Fruit fly (Drosophila melanogaster) whole organism, embryonic: ENCODE measurements around the gene CG4586.

Experiments used
- ATbp ChIP-seq: fragments of 200-800 bp; sonication (Bioruptor generic); optimal IDR thresholded peaks from 2 replicates; lab custom pipeline; 2017; ENCODE audit warnings: missing biosample characterization, mild to moderate bottlenecking, missing genetic modification characterization, missing genetic modification reagents
- Antp ChIP-seq: fragments of 200-800 bp; sonication (Bioruptor generic); optimal IDR thresholded peaks from 3 replicates; lab custom pipeline; 2016; ENCODE audit warnings: missing biosample characterization, missing genetic modification characterization
- CG15011 ChIP-seq: fragments of 200-800 bp; sonication (Bioruptor generic); optimal IDR thresholded peaks from 3 replicates; lab custom pipeline; 2018; ENCODE audit warnings: missing biosample characterization, mild to moderate bottlenecking, missing genetic modification characterization
- CG1603 ChIP-seq: fragments of 200-800 bp; sonication (Bioruptor generic); optimal IDR thresholded peaks from 2 replicates; lab custom pipeline; 2019; ENCODE audit warnings: missing biosample characterization, mild to moderate bottlenecking, missing genetic modification characterization, moderate library complexity
- CG17829 ChIP-seq: fragments of 200-800 bp; optimal IDR thresholded peaks from 2 replicates; lab custom pipeline; 2019; ENCODE audit warnings: missing biosample characterization, mild to moderate bottlenecking, missing genetic modification characterization, moderate library complexity
- CG1792 ChIP-seq: fragments of 200-800 bp; sonication (Bioruptor generic); optimal IDR thresholded peaks from 2 replicates; lab custom pipeline; 2016; ENCODE audit warnings: missing biosample characterization, missing genetic modification characterization
- CG18619 ChIP-seq: fragments of 200-800 bp; sonication (Bioruptor generic); optimal IDR thresholded peaks from 3 replicates; lab custom pipeline; 2017; ENCODE audit warnings: missing biosample characterization, mild to moderate bottlenecking, missing genetic modification characterization
- CG31365 ChIP-seq: fragments of 200-800 bp; sonication (Bioruptor generic); optimal IDR thresholded peaks from 2 replicates; lab custom pipeline; 2018; ENCODE audit warnings: missing biosample characterization, mild to moderate bottlenecking, missing genetic modification characterization
- CG34224 ChIP-seq: fragments of 200-800 bp; sonication (Bioruptor generic); IDR thresholded peaks from 3 replicates; pipeline ENCODE4 v1.3.6; 2022; ENCODE audit warnings: missing biosample characterization, missing genetic modification characterization; ENCODE audit not compliant: partially characterized antibody
- CG6272 ChIP-seq: fragments of 200-800 bp; sonication (Bioruptor generic); IDR thresholded peaks from 2 replicates; pipeline ENCODE4 v1.3.6; 2022; ENCODE audit warnings: missing biosample characterization, missing genetic modification characterization
- CG7987 ChIP-seq: fragments of 200-800 bp; sonication (Bioruptor generic); optimal IDR thresholded peaks from 2 replicates; lab custom pipeline; 2018; ENCODE audit warnings: missing biosample characterization, mild to moderate bottlenecking, missing genetic modification characterization, moderate library complexity
- CkIIα-i1 ChIP-seq: fragments of 200-800 bp; sonication (Bioruptor generic); IDR thresholded peaks from 2 replicates; pipeline ENCODE4 v1.3.6; 2022; ENCODE audit warnings: missing biosample characterization, missing genetic modification characterization
- CoRest ChIP-seq: fragments of 200-800 bp; sonication (Bioruptor generic); optimal IDR thresholded peaks from 3 replicates; lab custom pipeline; 2018; ENCODE audit warnings: missing biosample characterization, mild to moderate bottlenecking, missing genetic modification characterization, moderate library complexity
- ERR ChIP-seq: fragments of 200-800 bp; sonication (Bioruptor generic); optimal IDR thresholded peaks from 2 replicates; lab custom pipeline; 2016; ENCODE audit warnings: missing biosample characterization, missing genetic modification characterization
- Fer3 ChIP-seq: fragments of 200-800 bp; sonication (Bioruptor generic); optimal IDR thresholded peaks from 2 replicates; lab custom pipeline; 2018; ENCODE audit warnings: missing biosample characterization, mild to moderate bottlenecking, missing genetic modification characterization, moderate library complexity
- Gug ChIP-seq: fragments of 200-800 bp; sonication (Bioruptor generic); IDR thresholded peaks from 4 replicates; pipeline ENCODE4 v1.3.6; 2022; ENCODE audit warnings: missing biosample characterization, missing genetic modification characterization
- Hey ChIP-seq: fragments of 200-800 bp; sonication (Bioruptor generic); optimal IDR thresholded peaks from 3 replicates; lab custom pipeline; 2018; ENCODE audit warnings: missing biosample characterization, mild to moderate bottlenecking, missing genetic modification characterization
- HmgD ChIP-seq: fragments of 200-800 bp; sonication (Bioruptor generic); optimal IDR thresholded peaks from 3 replicates; lab custom pipeline; 2016; ENCODE audit warnings: missing biosample characterization, missing genetic modification characterization
- Meics ChIP-seq: fragments of 200-800 bp; sonication (Bioruptor generic); optimal IDR thresholded peaks from 2 replicates; lab custom pipeline; 2017; ENCODE audit warnings: missing biosample characterization, mild to moderate bottlenecking, missing genetic modification characterization
- NFAT ChIP-seq: fragments of 200-800 bp; sonication (Bioruptor generic); IDR thresholded peaks from 2 replicates; pipeline ENCODE4 v1.3.6; 2022; ENCODE audit warnings: missing biosample characterization, missing genetic modification characterization
- Nf-YA ChIP-seq: fragments of 200-800 bp; sonication (Bioruptor generic); IDR thresholded peaks from 2 replicates; pipeline ENCODE4 v1.3.6; 2022; ENCODE audit warnings: missing biosample characterization, missing genetic modification characterization
- Rx ChIP-seq: fragments of 200-800 bp; sonication (Bioruptor generic); IDR thresholded peaks from 2 replicates; pipeline ENCODE4 v1.3.6; 2022; ENCODE audit warnings: missing biosample characterization, missing genetic modification characterization
- Spps ChIP-seq: fragments of 200-800 bp; sonication (Bioruptor generic); optimal IDR thresholded peaks from 2 replicates; lab custom pipeline; 2018; ENCODE audit warnings: missing biosample characterization, mild to moderate bottlenecking, missing genetic modification characterization
- Taf1 ChIP-seq: fragments of 200-800 bp; sonication (Bioruptor generic); IDR thresholded peaks from 2 replicates; pipeline ENCODE4 v1.3.6; 2022; ENCODE audit warnings: missing biosample characterization, missing genetic modification characterization
- Tbp ChIP-seq: fragments of >200 bp; optimal IDR thresholded peaks from 2 replicates; lab custom pipeline; 2018; ENCODE audit warnings: missing biosample characterization, missing genetic modification characterization
- Usf ChIP-seq: fragments of 200-800 bp; sonication (Bioruptor generic); optimal IDR thresholded peaks from 2 replicates; lab custom pipeline; 2017; ENCODE audit warnings: missing genotype, missing biosample characterization, missing genetic modification characterization
- Vsx1 ChIP-seq: fragments of 200-800 bp; sonication (Bioruptor generic); optimal IDR thresholded peaks from 2 replicates; lab custom pipeline; 2017; ENCODE audit warnings: missing biosample characterization, mild to moderate bottlenecking, missing genetic modification characterization, missing genetic modification reagents
- abd-A ChIP-seq: fragments of 200-800 bp; sonication (Bioruptor generic); optimal IDR thresholded peaks from 3 replicates; lab custom pipeline; 2019; ENCODE audit warnings: missing biosample characterization, mild to moderate bottlenecking, missing genetic modification characterization, moderate library complexity
- al ChIP-seq: fragments of 200-800 bp; sonication (Bioruptor generic); IDR thresholded peaks from 2 replicates; pipeline ENCODE4 v1.3.6; 2022; ENCODE audit warnings: missing biosample characterization, missing genetic modification characterization
- bcd ChIP-seq: fragments of 200-800 bp; sonication (Bioruptor generic); optimal IDR thresholded peaks from 2 replicates; lab custom pipeline; 2017; ENCODE audit warnings: missing biosample characterization, mild to moderate bottlenecking, missing genetic modification characterization
- br ChIP-seq: fragments of >200 bp; optimal IDR thresholded peaks from 2 replicates; lab custom pipeline; 2017
- chm ChIP-seq: fragments of 200-800 bp; sonication (Bioruptor generic); IDR thresholded peaks from 2 replicates; pipeline ENCODE4 v1.3.6; 2022; ENCODE audit warnings: missing biosample characterization, missing genetic modification characterization
- ci ChIP-seq: fragments of 200-800 bp; sonication (Bioruptor generic); IDR thresholded peaks from 3 replicates; pipeline ENCODE4 v1.3.6; 2022; ENCODE audit warnings: missing biosample characterization, missing genetic modification characterization
- croc ChIP-seq: fragments of 200-800 bp; sonication (Bioruptor generic); conservative IDR thresholded peaks from 3 replicates; pipeline ENCODE4 v1.3.6; 2022; ENCODE audit warnings: missing biosample characterization, missing genetic modification characterization
- crp ChIP-seq, 2 experiments: fragments of 200-800 bp; sonication (Bioruptor generic); optimal IDR thresholded peaks; 2 replicates in 1 of 2; 3 replicates in 1 of 2; lab custom pipeline; 2017; ENCODE audit warnings: missing biosample characterization in 2 of 2, missing genetic modification characterization in 2 of 2, mild to moderate bottlenecking in 1 of 2, moderate library complexity in 1 of 2
- cwo ChIP-seq: fragments of 200-800 bp; sonication (Bioruptor generic); optimal IDR thresholded peaks from 3 replicates; lab custom pipeline; 2017; ENCODE audit warnings: missing biosample characterization, missing genetic modification characterization, mild to moderate bottlenecking, moderate library complexity, missing genetic modification reagents
- dpn ChIP-seq, 2 experiments: fragments of 200-800 bp; sonication (Bioruptor generic); optimal IDR thresholded peaks; 3 replicates each; lab custom pipeline; 2016; ENCODE audit warnings: missing biosample characterization in 2 of 2, missing genetic modification characterization in 2 of 2
- emc ChIP-seq: fragments of 200-800 bp; sonication (Bioruptor generic); optimal IDR thresholded peaks from 2 replicates; lab custom pipeline; 2016; ENCODE audit warnings: missing biosample characterization, missing genetic modification characterization
- fd3F ChIP-seq: fragments of 200-800 bp; sonication (Bioruptor generic); optimal IDR thresholded peaks from 2 replicates; lab custom pipeline; 2018; ENCODE audit warnings: missing biosample characterization, mild to moderate bottlenecking, missing genetic modification characterization, moderate library complexity
- hkb ChIP-seq, 2 experiments: fragments of 200-800 bp in 1 of 2; fragments of >200 bp in 1 of 2; sonication (Bioruptor generic) in 1 of 2; IDR thresholded peaks in 1 of 2; optimal IDR thresholded peaks in 1 of 2; 2 replicates each; pipeline versions ENCODE4 v1.3.6 to Lab custom; 2017 to 2022; ENCODE audit warnings: missing biosample characterization in 1 of 2, missing genetic modification characterization in 1 of 2
- hth ChIP-seq: fragments of >200 bp; optimal IDR thresholded peaks from 2 replicates; lab custom pipeline; 2017; ENCODE audit warnings: inconsistent platforms
- insv ChIP-seq, 2 experiments: fragments of 200-800 bp; sonication (Bioruptor generic); optimal IDR thresholded peaks; 3 replicates each; lab custom pipeline; 2016 to 2018; ENCODE audit warnings: missing biosample characterization in 2 of 2, missing genetic modification characterization in 2 of 2
- jumu ChIP-seq: fragments of 200-800 bp; sonication (Bioruptor generic); optimal IDR thresholded peaks from 3 replicates; lab custom pipeline; 2016; ENCODE audit warnings: missing biosample characterization, missing genetic modification characterization
- lab ChIP-seq: fragments of 200-800 bp; sonication (Bioruptor generic); optimal IDR thresholded peaks from 3 replicates; lab custom pipeline; 2017; ENCODE audit warnings: missing biosample characterization, missing genetic modification characterization, mild to moderate bottlenecking, moderate library complexity, missing genetic modification reagents
- pnt ChIP-seq: fragments of 200-800 bp; sonication (Bioruptor generic); optimal IDR thresholded peaks from 3 replicates; lab custom pipeline; 2016; ENCODE audit warnings: missing biosample characterization, missing genetic modification characterization
- tap ChIP-seq: fragments of 200-800 bp; optimal IDR thresholded peaks from 3 replicates; lab custom pipeline; 2019; ENCODE audit warnings: missing biosample characterization, mild to moderate bottlenecking, missing genetic modification characterization, moderate library complexity
- ttk ChIP-seq: fragments of 200-800 bp; sonication (Bioruptor generic); IDR thresholded peaks from 2 replicates; pipeline ENCODE4 v2.1.2; 2022; ENCODE audit warnings: missing biosample characterization, missing genetic modification characterization
- vfl ChIP-seq: fragments of 200-800 bp; sonication (Bioruptor generic); optimal IDR thresholded peaks from 2 replicates; lab custom pipeline; 2016; ENCODE audit warnings: missing biosample characterization, missing genetic modification characterization
- wek ChIP-seq: fragments of 200-800 bp; sonication (Bioruptor generic); optimal IDR thresholded peaks from 3 replicates; lab custom pipeline; 2018; ENCODE audit warnings: missing biosample characterization, mild to moderate bottlenecking, missing genetic modification characterization, moderate library complexity
- wor ChIP-seq: fragments of 200-800 bp; sonication (Bioruptor generic); IDR thresholded peaks from 2 replicates; pipeline ENCODE4 v1.3.6; 2022; ENCODE audit warnings: missing biosample characterization, missing genetic modification characterization

The CG4586 gene

DNA sequence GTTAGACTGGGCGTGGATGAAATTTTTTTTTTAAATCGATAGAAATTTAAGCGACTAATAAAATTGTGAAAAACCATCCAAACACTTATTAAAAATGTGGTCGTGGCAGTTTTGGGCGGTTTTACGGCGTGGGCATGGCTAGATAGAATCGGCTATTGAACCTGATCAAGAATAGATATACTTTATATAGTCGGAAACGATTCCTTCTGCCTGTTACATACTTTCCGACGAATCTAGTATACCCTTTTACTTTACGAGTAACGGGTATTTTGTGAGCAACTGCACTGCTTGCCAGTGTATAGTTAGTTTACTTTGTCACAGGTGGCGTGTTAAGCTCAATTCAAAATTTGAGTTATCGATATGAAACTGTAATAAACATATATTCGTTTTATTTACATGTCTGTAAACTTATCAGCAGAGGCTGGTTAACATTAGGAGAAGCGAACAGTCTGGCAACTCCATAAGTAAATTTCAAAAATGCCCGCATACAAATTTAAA lies 45.3 kb downstream of the CG4586 start (continued):
- TF ChIP-seq Fer3 (peak; percentile 14), crp (GFP tag; optimal IDR thresholded peaks at IDR 0.05; lab: Kevin White, UChicago) (no peak), hkb (optimal IDR thresholded peaks at IDR 0.05; lab: Kevin White, UChicago) (no peak), hkb (GFP tag; IDR thresholded peaks at IDR 0.05; lab: Robert Waterston, UW) (peak; percentile 74), CG15011 (GFP tag; lab: Kevin White, UChicago) (no peak), Hey (tag; lab: Kevin White, UChicago) (no peak), ERR (GFP tag; lab: Kevin White, UChicago) (peak; percentile 38), CoRest (peak; percentile 46), tap (tag; lab: Kevin White, UChicago) (no peak), Rx (GFP tag; lab: Robert Waterston, UW) (0 out of 2 replicates have a peak, but pooled peaks have one; percentile 5), Meics (peak; percentile 42), dpn (GFP tag; optimal IDR thresholded peaks at IDR 0.05; lab: Kevin White, UChicago) (peak; percentile 47 to 79), croc (GFP tag; lab: Robert Waterston, UW) (peak; percentile 18; the same call in 1 of the 3 replicates), emc (GFP tag; lab: Kevin White, UChicago) (no peak), ttk (GFP tag; lab: Robert Waterston, UW) (no peak), Taf1 (peak; percentile 15; the same call in 1 of the 2 replicates), Gug (GFP tag; lab: Robert Waterston, UW) (peak; percentile 39; the same call in 1 of the 4 replicates), chm (GFP tag; lab: Robert Waterston, UW) (0 out of 2 replicates have a peak, but pooled peaks have one; percentile 19), Spps (tag; lab: Kevin White, UChicago) (no peak), bcd (GFP tag; lab: Kevin White, UChicago) (peak; percentile 15), br (no peak), wor (GFP tag; lab: Robert Waterston, UW) (no peak), Nf-YA (GFP tag; lab: Robert Waterston, UW) (peak; percentile 35; the same call in 1 of the 2 replicates), ATbp (GFP tag; lab: Kevin White, UChicago) (no peak), CG1792 (no peak), ci (GFP tag; lab: Robert Waterston, UW) (peak; percentile 71), CG17829 (tag; lab: Kevin White, UChicago) (peak; percentile 42), lab (GFP tag; lab: Kevin White, UChicago) (peak; percentile 48), HmgD (GFP tag; lab: Kevin White, UChicago) (peak; percentile 48), hth (lab: Kevin White, UChicago) (no peak), Tbp (GFP tag; lab: Kevin White, UChicago) (no peak), CG7987 (GFP tag; lab: Kevin White, UChicago) (peak; percentile 44), Antp (peak; percentile 68), CG18619 (GFP tag; lab: Kevin White, UChicago) (no peak), Vsx1 (no peak), CkIIα-i1 (GFP tag; lab: Robert Waterston, UW) (no peak), cwo (GFP tag; lab: Kevin White, UChicago) (peak; percentile 17), CG34224 (GFP tag; lab: Robert Waterston, UW) (peak; percentile 69), wek (GFP tag; lab: Kevin White, UChicago) (no peak), al (GFP tag; lab: Robert Waterston, UW) (peak; percentile 15; the same call in 1 of the 2 replicates), CG1603 (tag; lab: Kevin White, UChicago) (peak; percentile 59), fd3F (GFP tag; lab: Kevin White, UChicago) (no peak), jumu (GFP tag; lab: Kevin White, UChicago) (peak; percentile 40), pnt (GFP tag; lab: Kevin White, UChicago) (peak; percentile 30), NFAT (GFP tag; lab: Robert Waterston, UW) (peak; percentile 58; the same call in 1 of the 2 replicates), insv (GFP tag; optimal IDR thresholded peaks at IDR 0.05; lab: Kevin White, UChicago) (peak in 1 of 2 experiments; percentile 49), CG31365 (peak; percentile 98), CG6272 (GFP tag; lab: Robert Waterston, UW) (peak; percentile 31; the same call in 1 of the 2 replicates), abd-A (tag; lab: Kevin White, UChicago) (no peak), vfl (GFP tag; lab: Kevin White, UChicago) (no peak), Usf (GFP tag; lab: Kevin White, UChicago) (no peak)
